Fruit fly (Drosophila melanogaster): ENCODE measurements around the gene CG4842.

CG4842 gene

dm6 chr3L:16408609-16409439 lies 40.6 kb downstream of the CG4842 start (continued):
- TF ChIP-seq HLH4C (GFP tag; IDR thresholded peaks at IDR 0.05; ENCODE audit: partially characterized antibody) (no peak), stwl (tag; optimal IDR thresholded peaks at IDR 0.05) (peak; percentile 0), row (GFP tag; IDR thresholded peaks at IDR 0.05) (no peak), MESR4 (GFP tag; optimal IDR thresholded peaks at IDR 0.05) (no peak), ewg (GFP tag; optimal IDR thresholded peaks at IDR 0.05) (no peak), crol (GFP tag; IDR thresholded peaks at IDR 0.05) (no peak), sim (GFP tag; IDR thresholded peaks at IDR 0.05) (peak; percentile 69), CG10959 (GFP tag; IDR thresholded peaks at IDR 0.05) (peak; percentile 70; the same call in 1 of the 2 replicates), CG2678 (tag; optimal IDR thresholded peaks at IDR 0.05) (peak; percentile 25), CG8388 (GFP tag; optimal IDR thresholded peaks at IDR 0.05) (no peak), CG3847 (GFP tag; IDR thresholded peaks at IDR 0.05) (no peak), CG34376 (GFP tag; optimal IDR thresholded peaks at IDR 0.05) (no peak), Hr78 (GFP tag; optimal IDR thresholded peaks at IDR 0.05) (no peak), Sox102F (GFP tag; optimal IDR thresholded peaks at IDR 0.05) (no peak), luna (GFP tag; optimal IDR thresholded peaks at IDR 0.05) (no peak), Doc3 (GFP tag; IDR thresholded peaks at IDR 0.05; ENCODE audit: partially characterized antibody) (no peak), Scr (GFP tag; IDR thresholded peaks at IDR 0.05; ENCODE audit: partially characterized antibody) (no peak), CG10979 (tag; optimal IDR thresholded peaks at IDR 0.05) (peak; percentile 22), CG13775 (GFP tag; optimal IDR thresholded peaks at IDR 0.05) (peak; percentile 44), CG6765 (GFP tag; optimal IDR thresholded peaks at IDR 0.05) (no peak), Sry-β (GFP tag; optimal IDR thresholded peaks at IDR 0.05) (no peak), gce (GFP tag; IDR thresholded peaks at IDR 0.05) (0 out of 3 replicates have a peak, but pooled peaks have one; percentile 17), CG7556 (GFP tag; optimal IDR thresholded peaks at IDR 0.05) (no peak), ro (GFP tag; IDR thresholded peaks at IDR 0.05) (no peak), fu2 (GFP tag; optimal IDR thresholded peaks at IDR 0.05) (no peak), CG10274 (GFP tag; optimal IDR thresholded peaks at IDR 0.05) (no peak), Dref (GFP tag; IDR thresholded peaks at IDR 0.05) (no peak), Rfx (GFP tag; IDR thresholded peaks at IDR 0.05) (no peak), Nf-YC (tag; optimal IDR thresholded peaks at IDR 0.05) (no peak), CG42726 (GFP tag; IDR thresholded peaks at IDR 0.05; ENCODE audit: partially characterized antibody) (no peak), ERR (GFP tag; optimal IDR thresholded peaks at IDR 0.05) (no peak), HmgD (GFP tag; optimal IDR thresholded peaks at IDR 0.05) (no peak), Side (GFP tag; optimal IDR thresholded peaks at IDR 0.05) (peak; percentile 32), CG10267 (tag; optimal IDR thresholded peaks at IDR 0.05) (no peak), Gsc (GFP tag; IDR thresholded peaks at IDR 0.05) (no peak), CG4424 (GFP tag; optimal IDR thresholded peaks at IDR 0.05) (no peak), Ada2b (GFP tag; IDR thresholded peaks at IDR 0.05) (no peak), cwo (GFP tag; optimal IDR thresholded peaks at IDR 0.05) (no peak), Myb (GFP tag; optimal IDR thresholded peaks at IDR 0.05) (no peak), grn (GFP tag; optimal IDR thresholded peaks at IDR 0.05) (no peak), ftz-f1 (GFP tag; optimal IDR thresholded peaks at IDR 0.05) (no peak), CG12744 (GFP tag; optimal IDR thresholded peaks at IDR 0.05) (no peak), nerfin-2 (GFP tag; IDR thresholded peaks at IDR 0.05; ENCODE audit: partially characterized antibody) (no peak), hkb (optimal IDR thresholded peaks at IDR 0.05) (no peak), hkb (GFP tag; IDR thresholded peaks at IDR 0.05) (no peak), CG12219 (GFP tag; optimal IDR thresholded peaks at IDR 0.05) (peak; percentile 41), ttk (GFP tag; IDR thresholded peaks at IDR 0.05) (no peak), CG14441 (GFP tag; IDR thresholded peaks at IDR 0.05) (no peak), Fer1 (GFP tag; optimal IDR thresholded peaks at IDR 0.05) (no peak)

Measured in whole organism, embryonic.